Fruit fly (Drosophila melanogaster) whole organism, wandering third instar larva: Measurements from ENCODE around the gene CG17786.

Experiments
- Abd-B ChIP-seq: fragments of >200 bp; optimal IDR thresholded peaks from 2 replicates; lab custom pipeline; 2017; ENCODE audit warnings: missing biosample characterization, missing genetic modification characterization
- CG32264 ChIP-seq: fragments of 200-800 bp; sonication (Bioruptor generic); optimal IDR thresholded peaks from 2 replicates; lab custom pipeline; 2016; ENCODE audit warnings: missing biosample characterization, missing genetic modification characterization
- CG9705 ChIP-seq: fragments of 200-800 bp; sonication (Bioruptor generic); optimal IDR thresholded peaks from 2 replicates; lab custom pipeline; 2018; ENCODE audit warnings: missing biosample characterization, mild to moderate bottlenecking, missing genetic modification characterization
- CrebA ChIP-seq: fragments of 200-800 bp; sonication (Bioruptor generic); optimal IDR thresholded peaks from 2 replicates; lab custom pipeline; 2016; ENCODE audit warnings: missing biosample characterization, mild to moderate bottlenecking, missing genetic modification characterization, borderline replicate concordance
- Dfd ChIP-seq: fragments of >200 bp; optimal IDR thresholded peaks from 2 replicates; lab custom pipeline; 2017; ENCODE audit warnings: missing biosample characterization, missing genetic modification characterization
- Dif ChIP-seq: fragments of 200-275, 200-300 bp; sonication (Bioruptor generic); optimal IDR thresholded peaks from 2 replicates; lab custom pipeline; 2018; ENCODE audit warnings: missing biosample characterization, missing genetic modification characterization; ENCODE audit not compliant: partially characterized antibody
- GATAd ChIP-seq: sonication (Bioruptor generic); optimal IDR thresholded peaks from 2 replicates; lab custom pipeline; 2016; ENCODE audit warnings: missing biosample characterization, missing genetic modification characterization
- HLH106 ChIP-seq: fragments of 200-800 bp; optimal IDR thresholded peaks from 3 replicates; lab custom pipeline; 2019; ENCODE audit warnings: missing biosample characterization, mild to moderate bottlenecking, missing genetic modification characterization, moderate library complexity
- Hnf4 ChIP-seq: fragments of 200-800 bp; sonication (Bioruptor generic); optimal IDR thresholded peaks from 2 replicates; lab custom pipeline; 2016; ENCODE audit warnings: missing biosample characterization, mild to moderate bottlenecking, missing genetic modification characterization
- Hr83 ChIP-seq: fragments of 200-300 bp; sonication (Bioruptor generic); optimal IDR thresholded peaks from 2 replicates; lab custom pipeline; 2016; ENCODE audit warnings: missing biosample characterization, mild to moderate bottlenecking, missing genetic modification characterization, moderate library complexity; ENCODE audit not compliant: poor library complexity, severe bottlenecking
- Jra ChIP-seq: sonication (Bioruptor generic); optimal IDR thresholded peaks from 2 replicates; lab custom pipeline; 2016; ENCODE audit warnings: missing biosample characterization, missing genetic modification characterization
- Mio ChIP-seq: sonication (Bioruptor generic); optimal IDR thresholded peaks from 2 replicates; lab custom pipeline; 2016; ENCODE audit warnings: missing biosample characterization, missing genetic modification characterization
- Myc ChIP-seq: fragments of >200 bp; optimal IDR thresholded peaks from 2 replicates; lab custom pipeline; 2017
- N ChIP-seq: fragments of >200 bp; optimal IDR thresholded peaks from 2 replicates; lab custom pipeline; 2018; ENCODE audit warnings: missing biosample characterization, missing external identifiers, missing genetic modification characterization
- OdsH ChIP-seq: fragments of 200-800 bp; sonication (Bioruptor generic); optimal IDR thresholded peaks from 2 replicates; lab custom pipeline; 2016; ENCODE audit warnings: missing biosample characterization, mild to moderate bottlenecking, missing genetic modification characterization
- Rel ChIP-seq, 2 experiments: fragments of 200-800 bp; sonication (Bioruptor generic) in 1 of 2; optimal IDR thresholded peaks; 2 replicates in 1 of 2; 3 replicates in 1 of 2; lab custom pipeline; 2016 to 2019; ENCODE audit warnings: mild to moderate bottlenecking in 2 of 2, missing biosample characterization in 2 of 2, missing genetic modification characterization in 2 of 2, moderate library complexity in 1 of 2
- Sp1 ChIP-seq: fragments of 200-800 bp; sonication (Bioruptor generic); optimal IDR thresholded peaks from 3 replicates; lab custom pipeline; 2019; ENCODE audit warnings: missing biosample characterization, mild to moderate bottlenecking, missing genetic modification characterization, moderate library complexity
- Vsx2 ChIP-seq: fragments of 200-300, 225-300 bp; sonication (Bioruptor generic); optimal IDR thresholded peaks from 2 replicates; lab custom pipeline; 2018; ENCODE audit warnings: missing biosample characterization, missing genetic modification characterization; ENCODE audit not compliant: partially characterized antibody
- br ChIP-seq: fragments of 200-800 bp; sonication (Bioruptor generic); optimal IDR thresholded peaks from 2 replicates; lab custom pipeline; 2016; ENCODE audit warnings: missing biosample characterization, missing genetic modification characterization
- brk ChIP-seq: fragments of 200-800 bp; sonication (Bioruptor generic); optimal IDR thresholded peaks from 2 replicates; lab custom pipeline; 2016; ENCODE audit warnings: missing biosample characterization, mild to moderate bottlenecking, missing genetic modification characterization
- dl ChIP-seq, 2 experiments: fragments of 175-275, 200-275 bp in 1 of 2; fragments of 200-275 bp in 1 of 2; sonication (Bioruptor generic); optimal IDR thresholded peaks; lab custom pipeline; 2018; ENCODE audit warnings: mild to moderate bottlenecking in 2 of 2, missing biosample characterization in 2 of 2, missing genetic modification characterization in 2 of 2, moderate library complexity in 2 of 2; ENCODE audit not compliant: partially characterized antibody in 2 of 2, insufficient read depth in 1 of 2
- dmrt93B ChIP-seq: fragments of 200-800 bp; sonication (Bioruptor generic); optimal IDR thresholded peaks from 2 replicates; lab custom pipeline; 2018; ENCODE audit warnings: missing biosample characterization, mild to moderate bottlenecking, missing genetic modification characterization
- dsf ChIP-seq: sonication (Bioruptor generic); optimal IDR thresholded peaks from 2 replicates; lab custom pipeline; 2016; ENCODE audit warnings: missing biosample characterization, missing genetic modification characterization, borderline replicate concordance
- ey ChIP-seq: fragments of 200-800 bp; sonication (Bioruptor generic); optimal IDR thresholded peaks from 2 replicates; lab custom pipeline; 2016; ENCODE audit warnings: missing biosample characterization, missing genetic modification characterization
- foxo ChIP-seq, 2 experiments: fragments of 200-800 bp; sonication (Bioruptor generic); optimal IDR thresholded peaks; 2 replicates in 1 of 2; 3 replicates in 1 of 2; lab custom pipeline; 2016 to 2017; ENCODE audit warnings: missing biosample characterization in 2 of 2, missing genetic modification characterization in 2 of 2
- fru ChIP-seq: fragments of 200-800 bp; sonication (Bioruptor generic); optimal IDR thresholded peaks from 3 replicates; lab custom pipeline; 2016; ENCODE audit warnings: missing biosample characterization, mild to moderate bottlenecking, missing genetic modification characterization
- h ChIP-seq: fragments of 200-800 bp; sonication (Bioruptor generic); optimal IDR thresholded peaks from 3 replicates; lab custom pipeline; 2016; ENCODE audit warnings: missing biosample characterization, mild to moderate bottlenecking, missing genetic modification characterization
- jim ChIP-seq: fragments of 175-275, 200-325 bp; sonication (Bioruptor generic); optimal IDR thresholded peaks from 2 replicates; lab custom pipeline; 2016; ENCODE audit warnings: missing biosample characterization, mild to moderate bottlenecking, missing genetic modification characterization
- lola ChIP-seq: fragments of >200 bp; optimal IDR thresholded peaks from 2 replicates; lab custom pipeline; 2017; ENCODE audit warnings: missing biosample characterization, missing genetic modification characterization
- pan ChIP-seq: fragments of >200 bp; optimal IDR thresholded peaks from 2 replicates; lab custom pipeline; 2017
- rgr ChIP-seq: fragments of 200-800 bp; sonication (Bioruptor generic); optimal IDR thresholded peaks from 3 replicates; lab custom pipeline; 2016; ENCODE audit warnings: missing biosample characterization, mild to moderate bottlenecking, missing genetic modification characterization
- sage ChIP-seq: fragments of 200-800 bp; sonication (Bioruptor generic); optimal IDR thresholded peaks from 2 replicates; lab custom pipeline; 2016; ENCODE audit warnings: missing biosample characterization, mild to moderate bottlenecking, missing genetic modification characterization
- sv ChIP-seq: fragments of 200-800 bp; sonication (Bioruptor generic); optimal IDR thresholded peaks from 3 replicates; lab custom pipeline; 2016; ENCODE audit warnings: missing biosample characterization, missing genetic modification characterization
- tai ChIP-seq: sonication (Bioruptor generic); optimal IDR thresholded peaks from 2 replicates; lab custom pipeline; 2016; ENCODE audit warnings: missing biosample characterization, missing genetic modification characterization
- usp ChIP-seq: fragments of >200 bp; optimal IDR thresholded peaks from 2 replicates; lab custom pipeline; 2017; ENCODE audit warnings: missing biosample characterization, missing genetic modification characterization
- woc ChIP-seq: sonication (Bioruptor generic); optimal IDR thresholded peaks from 2 replicates; lab custom pipeline; 2016; ENCODE audit warnings: missing biosample characterization, mild to moderate bottlenecking, missing genetic modification characterization

The CG17786 gene

DNA sequence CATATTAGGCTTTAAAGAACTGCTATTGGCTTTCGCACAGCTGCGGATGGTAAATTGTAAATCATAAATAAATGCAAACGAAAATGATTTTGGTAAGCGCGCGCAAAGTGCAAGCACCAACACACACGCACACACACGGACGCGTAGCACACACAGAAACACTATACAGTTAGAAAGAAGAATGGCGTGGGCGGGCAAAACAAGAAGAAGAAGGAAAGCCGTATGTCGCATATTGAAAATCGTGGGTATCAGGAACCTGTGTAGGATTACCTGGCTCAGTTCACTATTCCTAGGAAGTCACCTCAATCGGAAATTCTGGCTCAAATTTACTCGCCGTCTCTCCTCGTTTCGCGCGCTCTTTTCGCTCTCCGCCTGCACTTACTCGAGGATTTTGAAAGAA lies 2.3 kb upstream of the CG17786 start, which contains the start of gene cav:
Gene cav, plus strand, starts transcription at position 259 of the 400 bp plus-strand sequence.
- TF ChIP-seq Dif (GFP tag; lab: Kevin White, UChicago) (peak; percentile 20), Hnf4 (GFP tag; lab: Kevin White, UChicago) (no peak)

DNA sequence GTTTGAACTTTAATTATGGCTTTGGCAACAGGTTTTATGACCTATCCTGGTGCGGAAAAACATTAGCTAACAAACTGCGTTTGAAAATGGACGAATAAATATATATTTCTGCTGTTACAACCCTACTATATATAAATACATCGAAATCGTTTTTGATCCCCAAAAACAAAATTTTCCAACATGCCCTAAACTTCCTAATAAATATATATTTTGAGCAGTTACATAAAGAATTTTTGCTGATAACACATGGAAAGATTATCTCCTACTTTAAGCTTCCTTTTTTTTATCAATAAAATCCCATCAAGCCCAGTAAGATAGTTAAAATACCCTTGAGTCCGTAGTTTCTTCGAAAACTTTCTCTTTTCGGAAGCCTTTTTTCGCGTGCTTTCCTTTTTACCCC lies 575 bp upstream of the CG17786 start:
- TF ChIP-seq CrebA (GFP tag; lab: Kevin White, UChicago) (no peak), OdsH (GFP tag; lab: Kevin White, UChicago) (no peak), dsf (no peak), h (GFP tag; lab: Kevin White, UChicago) (no peak), HLH106 (no peak)

DNA sequence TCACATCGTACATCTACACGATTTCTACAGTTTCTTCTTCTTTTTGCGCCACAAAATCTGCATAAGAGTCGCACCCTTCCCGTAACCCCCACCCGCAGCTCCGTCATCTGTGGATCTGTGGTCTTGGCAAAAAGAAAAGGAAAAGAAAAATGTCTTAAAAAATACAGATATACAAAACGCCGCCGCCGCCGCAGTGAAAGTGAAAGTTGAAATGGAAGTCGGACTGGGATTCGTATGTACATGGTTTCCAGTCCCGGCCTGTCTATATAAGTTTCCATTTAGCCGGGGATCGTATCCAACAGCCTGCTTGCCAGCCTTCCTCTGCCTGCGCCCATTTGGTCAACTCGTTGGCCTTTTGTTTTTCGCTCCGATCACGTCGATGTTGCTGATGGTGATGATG lies 2.5 kb downstream of the CG17786 start:
- TF ChIP-seq dl (GFP tag; optimal IDR thresholded peaks at IDR 0.05; lab: Kevin White, UChicago; ENCODE audit: insufficient read depth in 1 of 2, partially characterized antibody in 2 of 2), result no peak
- TF ChIP-seq usp, result no peak
- no peak for TF ChIP-seq Dfd
- TF ChIP-seq N, result no peak
- no peak for TF ChIP-seq Sp1 (GFP tag; lab: Kevin White, UChicago)
- no peak for TF ChIP-seq Jra (GFP tag; lab: Kevin White, UChicago)
- TF ChIP-seq Dif (GFP tag; lab: Kevin White, UChicago), result no peak
- no peak for TF ChIP-seq br
- TF ChIP-seq ey (GFP tag; lab: Kevin White, UChicago), result no peak
- no peak for TF ChIP-seq Mio (GFP tag; lab: Kevin White, UChicago)

DNA sequence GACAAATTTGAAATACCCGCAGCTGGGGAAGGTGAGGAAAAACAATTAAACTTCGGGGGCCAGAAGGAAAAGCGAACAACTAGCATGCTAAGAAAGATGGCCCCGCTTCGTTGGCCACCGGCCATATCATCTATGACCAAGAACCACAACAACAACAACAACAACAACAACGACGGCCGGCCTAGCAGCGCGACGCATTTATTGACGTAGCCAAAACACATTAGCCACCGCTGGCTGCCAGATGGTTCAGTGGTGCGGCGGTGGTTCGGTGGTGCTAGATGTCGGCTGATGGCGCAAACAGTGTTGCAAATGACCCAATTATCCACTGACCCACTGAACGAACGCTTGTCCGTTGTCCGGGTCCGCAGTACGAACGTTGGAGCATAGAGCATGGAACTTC lies 4.9 kb downstream of the CG17786 start:
- TF ChIP-seq dsf (no peak), CG32264 (GFP tag; lab: Kevin White, UChicago) (no peak), Abd-B (GFP tag; lab: Kevin White, UChicago) (no peak), CG9705 (GFP tag; lab: Kevin White, UChicago) (no peak), pan (no peak), Sp1 (GFP tag; lab: Kevin White, UChicago) (no peak), Vsx2 (GFP tag; lab: Kevin White, UChicago) (no peak), Jra (GFP tag; lab: Kevin White, UChicago) (no peak), woc (GFP tag; lab: Kevin White, UChicago) (no peak), Mio (GFP tag; lab: Kevin White, UChicago) (no peak), dmrt93B (GFP tag; lab: Kevin White, UChicago) (no peak), sv (GFP tag; lab: Kevin White, UChicago) (no peak), rgr (GFP tag; lab: Kevin White, UChicago) (no peak), fru (GFP tag; lab: Kevin White, UChicago) (no peak)

DNA sequence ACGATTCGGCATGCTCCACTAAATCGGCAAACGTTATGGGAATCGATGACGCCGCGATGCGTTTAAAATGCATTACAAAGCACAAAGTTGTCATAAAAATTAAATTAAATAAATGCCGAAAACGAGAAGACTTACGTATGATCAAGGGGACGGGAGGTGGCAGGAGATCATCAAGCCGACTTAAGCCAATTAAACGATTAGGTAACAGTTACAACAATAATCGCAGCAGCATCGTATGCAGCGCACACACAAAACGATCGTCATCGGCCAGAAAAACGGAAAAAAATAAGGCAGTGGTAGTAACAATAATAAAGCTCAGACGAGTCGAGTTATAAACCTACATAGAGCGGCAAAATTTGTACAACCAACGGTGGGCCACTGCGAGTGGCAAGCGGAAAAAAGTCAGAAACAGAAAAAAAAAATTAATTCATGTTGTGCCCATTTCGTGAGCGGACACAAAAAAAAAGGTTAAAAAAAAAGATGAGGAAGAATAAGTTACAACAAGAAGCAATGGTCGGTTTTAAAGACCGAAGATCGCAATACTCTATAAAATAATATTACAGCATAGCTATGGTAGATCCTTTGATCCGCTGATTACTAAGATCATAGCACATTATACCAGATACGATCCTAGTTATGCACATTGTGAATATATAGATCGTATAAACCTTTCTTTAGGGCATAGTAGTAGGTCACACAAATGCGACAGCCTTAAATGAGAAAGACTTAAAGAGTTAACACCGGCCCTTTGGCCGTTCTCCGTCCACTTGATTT lies 12.0 kb downstream of the CG17786 start:
- no peak for TF ChIP-seq usp
- TF ChIP-seq dl (GFP tag; optimal IDR thresholded peaks at IDR 0.05; lab: Kevin White, UChicago; ENCODE audit: insufficient read depth in 1 of 2, partially characterized antibody in 2 of 2), result no peak
- TF ChIP-seq jim (GFP tag; lab: Kevin White, UChicago), result no peak
- no peak for TF ChIP-seq Hr83 (GFP tag; lab: Kevin White, UChicago)
- no peak for TF ChIP-seq sage (GFP tag; lab: Kevin White, UChicago)
- no peak for TF ChIP-seq Sp1 (GFP tag; lab: Kevin White, UChicago)
- peak; percentile 42 for TF ChIP-seq h (GFP tag; lab: Kevin White, UChicago)
- TF ChIP-seq HLH106, result no peak
- TF ChIP-seq br, result no peak
- TF ChIP-seq dsf, result no peak
- TF ChIP-seq CG32264 (GFP tag; lab: Kevin White, UChicago), result no peak
- TF ChIP-seq N, result no peak
- no peak for TF ChIP-seq brk (GFP tag; lab: Kevin White, UChicago)
- TF ChIP-seq dmrt93B (GFP tag; lab: Kevin White, UChicago), result no peak
- peak in 1 of 2 experiments; percentile 9 for TF ChIP-seq foxo (GFP tag; optimal IDR thresholded peaks at IDR 0.05; lab: Kevin White, UChicago)
- TF ChIP-seq GATAd, result no peak
- TF ChIP-seq Abd-B (GFP tag; lab: Kevin White, UChicago), result no peak
- TF ChIP-seq sv (GFP tag; lab: Kevin White, UChicago), result no peak
- TF ChIP-seq Dif (GFP tag; lab: Kevin White, UChicago), result no peak
- TF ChIP-seq Dfd, result no peak
- TF ChIP-seq Hnf4 (GFP tag; lab: Kevin White, UChicago), result no peak
- no peak for TF ChIP-seq CrebA (GFP tag; lab: Kevin White, UChicago)
- TF ChIP-seq Mio (GFP tag; lab: Kevin White, UChicago), result no peak
- peak; percentile 48 for TF ChIP-seq fru (GFP tag; lab: Kevin White, UChicago)
- peak; percentile 2 for TF ChIP-seq rgr (GFP tag; lab: Kevin White, UChicago)
- no peak for TF ChIP-seq tai (GFP tag; lab: Kevin White, UChicago)
- no peak for TF ChIP-seq Myc (lab: Kevin White, UChicago)
- no peak for TF ChIP-seq pan
- TF ChIP-seq lola (GFP tag; lab: Kevin White, UChicago), result no peak
- no peak for TF ChIP-seq Rel (GFP tag; optimal IDR thresholded peaks at IDR 0.05; lab: Kevin White, UChicago)
- TF ChIP-seq Rel (tag; optimal IDR thresholded peaks at IDR 0.05; lab: Kevin White, UChicago), result no peak
- TF ChIP-seq Vsx2 (GFP tag; lab: Kevin White, UChicago), result no peak
